Worm (Caenorhabditis elegans) whole organism, midembryonic: Measurements from ENCODE around the gene syg-2.

Source experiments
- T22C8.4 ChIP-seq: fragments of 200-800 bp; sonication (Bioruptor generic); IDR thresholded peaks from 2 replicates; pipeline ENCODE4 v1.3.6; 2022; ENCODE audit warnings: missing genetic modification characterization, missing compliant biosample characterization
- cog-1 ChIP-seq: sonication (generic microtip); optimal IDR thresholded peaks from 2 replicates; lab custom pipeline; 2016; ENCODE audit warnings: missing genetic modification characterization, missing compliant biosample characterization
- flt-1 ChIP-seq: fragments of 200-800 bp; sonication (Bioruptor generic); IDR thresholded peaks from 2 replicates; pipeline ENCODE4 v1.3.6; 2022; ENCODE audit warnings: missing genetic modification characterization, missing compliant biosample characterization
- klf-2 ChIP-seq: fragments of 200-800 bp; sonication (Bioruptor generic); conservative IDR thresholded peaks from 2 replicates; pipeline ENCODE4 v1.3.6; 2022; ENCODE audit warnings: missing genetic modification reagents, missing genetic modification characterization, missing compliant biosample characterization
- med-1 ChIP-seq: sonication (generic microtip); optimal IDR thresholded peaks from 2 replicates; lab custom pipeline; 2017; ENCODE audit warnings: missing genetic modification characterization, mild to moderate bottlenecking, missing compliant biosample characterization, antibody characterized with exemption, missing genetic modification reagents; ENCODE audit not compliant: insufficient read depth
- ref-1 ChIP-seq: fragments of 200-800 bp; sonication (Bioruptor generic); conservative IDR thresholded peaks from 2 replicates; pipeline ENCODE4 v1.3.6; 2022; ENCODE audit warnings: missing genetic modification reagents, missing genetic modification characterization, missing compliant biosample characterization
- tab-1 ChIP-seq: fragments of 200-800 bp; sonication (Bioruptor generic); IDR thresholded peaks from 2 replicates; pipeline ENCODE4 v1.3.6; 2022; ENCODE audit warnings: missing genetic modification characterization, missing compliant biosample characterization
- ztf-23 ChIP-seq: fragments of 200-800 bp; sonication (Bioruptor generic); IDR thresholded peaks from 2 replicates; pipeline ENCODE4 v1.3.6; 2022; ENCODE audit warnings: missing genetic modification reagents, missing genetic modification characterization, missing compliant biosample characterization
- ztf-29 ChIP-seq: fragments of 200-800 bp; sonication (Bioruptor generic); IDR thresholded peaks from 2 replicates; pipeline ENCODE4 v1.3.6; 2022; ENCODE audit warnings: missing genetic modification reagents, missing genetic modification characterization, missing compliant biosample characterization

Gene syg-2

DNA sequence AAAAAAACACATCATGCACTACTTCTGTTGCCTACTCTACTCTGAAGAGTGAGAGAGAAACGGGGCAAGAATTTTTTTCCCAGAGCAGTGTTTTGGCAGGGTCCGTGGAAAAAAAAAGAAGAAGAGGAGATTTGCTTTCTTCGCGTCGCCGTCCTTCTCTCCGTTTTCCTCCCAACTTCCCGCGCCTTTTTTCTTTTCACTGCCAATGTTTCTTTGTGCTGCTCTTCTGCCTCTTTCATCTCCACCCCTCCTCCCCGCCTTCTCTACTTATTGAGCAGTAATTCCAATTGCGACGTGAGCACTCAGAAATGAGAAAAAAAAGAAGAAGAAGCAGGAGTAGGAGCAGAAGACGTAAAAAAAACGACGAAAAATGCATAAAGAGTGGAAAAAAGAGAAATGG, 14.8 kb upstream of the syg-2 start:
- TF ChIP-seq ztf-29 (GFP tag; lab: Robert Waterston, UW), result no peak
- TF ChIP-seq ztf-23 (GFP tag; lab: Robert Waterston, UW), result 0 out of 2 replicates have a peak, but pooled peaks have one; percentile 20

DNA sequence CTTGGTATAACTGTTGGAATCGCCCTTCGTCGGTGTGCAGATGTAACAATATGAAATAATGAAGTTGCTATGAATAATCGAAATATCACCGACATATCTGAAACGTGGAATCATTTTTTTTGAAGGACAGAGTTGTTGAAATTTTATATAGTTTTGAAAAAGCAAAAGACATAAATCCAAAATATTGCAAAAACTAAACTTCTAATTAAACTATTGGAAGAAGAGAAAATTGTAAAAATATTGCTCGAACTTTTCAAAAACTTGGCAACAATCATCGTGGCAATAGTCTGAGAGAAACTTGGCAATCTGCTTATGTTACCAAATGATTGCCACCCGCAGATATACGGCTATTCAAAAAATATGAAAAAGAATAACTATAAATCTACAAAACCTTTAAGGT, 9.4 kb upstream of the syg-2 start, which contains the start of gene F54E4.4:
F54E4.4 (minus strand) TSS at position 101 of the 400 bp plus-strand sequence.
- TF ChIP-seq ztf-23 (GFP tag; lab: Robert Waterston, UW) (no peak), T22C8.4 (GFP tag; lab: Robert Waterston, UW) (no peak), cog-1 (tag; lab: Kevin White, UChicago) (no peak), tab-1 (GFP tag; lab: Robert Waterston, UW) (no peak), med-1 (GFP tag; lab: Kevin White, UChicago) (no peak), klf-2 (GFP tag; lab: Robert Waterston, UW) (no peak), ztf-29 (GFP tag; lab: Robert Waterston, UW) (no peak), flt-1 (GFP tag; lab: Robert Waterston, UW) (no peak), ref-1 (GFP tag; lab: Robert Waterston, UW) (no peak)

DNA sequence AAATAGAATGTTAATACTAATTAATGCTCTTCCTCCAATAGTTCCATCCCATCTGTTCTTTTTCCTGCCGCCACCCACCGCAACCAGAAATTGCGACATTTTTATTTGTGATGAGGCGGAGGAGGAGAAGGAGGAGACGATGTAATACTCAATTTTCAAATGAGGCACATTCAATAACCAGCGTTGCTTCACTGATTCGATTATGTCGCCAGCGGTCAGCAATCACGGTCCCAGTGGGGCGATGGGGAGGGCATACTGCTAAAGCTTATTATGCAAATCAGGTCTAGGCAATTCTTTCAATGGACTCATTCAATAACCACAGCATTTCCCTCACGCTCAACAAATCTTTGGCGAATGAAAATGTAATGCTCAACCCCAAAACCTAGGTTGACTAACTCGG, 5.5 kb upstream of the syg-2 start:
- TF ChIP-seq ztf-29 (GFP tag; lab: Robert Waterston, UW), result no peak
- no peak for TF ChIP-seq med-1 (GFP tag; lab: Kevin White, UChicago)
- no peak for TF ChIP-seq ztf-23 (GFP tag; lab: Robert Waterston, UW)
- no peak for TF ChIP-seq flt-1 (GFP tag; lab: Robert Waterston, UW)
- TF ChIP-seq ref-1 (GFP tag; lab: Robert Waterston, UW), result no peak

DNA sequence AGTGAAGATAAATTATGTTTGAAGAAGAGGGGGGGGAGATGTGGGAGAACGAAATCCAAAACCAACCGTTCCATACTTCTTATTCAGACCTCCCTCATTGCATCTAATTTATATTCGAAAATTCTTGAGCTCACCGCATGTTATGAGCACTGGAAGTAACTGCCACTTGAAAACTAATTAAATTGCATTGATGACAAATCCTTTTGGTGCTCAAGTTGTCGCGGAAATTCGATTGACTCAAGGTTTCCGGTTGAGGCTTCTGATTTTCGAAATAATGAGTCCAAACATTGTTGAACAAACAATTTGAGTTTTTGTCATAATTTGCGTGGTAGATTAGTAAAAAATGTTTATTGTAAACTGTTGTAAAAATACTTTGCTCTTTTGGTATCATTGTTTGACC, 2.7 kb upstream of the syg-2 start:
- no peak for TF ChIP-seq flt-1 (GFP tag; lab: Robert Waterston, UW)
- no peak for TF ChIP-seq ztf-23 (GFP tag; lab: Robert Waterston, UW)
- no peak for TF ChIP-seq ref-1 (GFP tag; lab: Robert Waterston, UW)
- TF ChIP-seq T22C8.4 (GFP tag; lab: Robert Waterston, UW), result no peak

DNA sequence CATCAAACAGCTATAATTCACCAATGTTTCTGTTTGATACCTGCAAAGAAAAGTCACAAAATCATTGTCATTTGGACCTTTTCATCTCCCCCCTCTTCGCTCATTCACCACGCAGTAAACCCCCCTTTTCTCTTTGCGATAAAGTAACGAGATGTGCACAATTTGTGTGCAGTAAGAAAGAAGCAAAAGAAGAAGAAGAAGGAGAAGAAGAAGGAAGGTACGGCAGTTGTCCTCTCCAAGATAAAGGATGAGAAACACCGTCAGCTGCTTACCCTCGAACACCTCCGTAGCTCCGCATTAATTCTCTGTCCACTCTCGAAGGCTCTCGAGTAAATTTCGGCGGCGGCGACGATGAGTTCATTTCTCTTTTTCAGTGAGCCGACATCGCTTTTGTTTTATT, 1.3 kb upstream of the syg-2 start:
- TF ChIP-seq T22C8.4 (GFP tag; lab: Robert Waterston, UW) (no peak), tab-1 (GFP tag; lab: Robert Waterston, UW) (no peak), med-1 (GFP tag; lab: Kevin White, UChicago) (no peak), ztf-23 (GFP tag; lab: Robert Waterston, UW) (no peak), ref-1 (GFP tag; lab: Robert Waterston, UW) (no peak), cog-1 (tag; lab: Kevin White, UChicago) (no peak), klf-2 (GFP tag; lab: Robert Waterston, UW) (no peak), flt-1 (GFP tag; lab: Robert Waterston, UW) (no peak), ztf-29 (GFP tag; lab: Robert Waterston, UW) (no peak)

DNA sequence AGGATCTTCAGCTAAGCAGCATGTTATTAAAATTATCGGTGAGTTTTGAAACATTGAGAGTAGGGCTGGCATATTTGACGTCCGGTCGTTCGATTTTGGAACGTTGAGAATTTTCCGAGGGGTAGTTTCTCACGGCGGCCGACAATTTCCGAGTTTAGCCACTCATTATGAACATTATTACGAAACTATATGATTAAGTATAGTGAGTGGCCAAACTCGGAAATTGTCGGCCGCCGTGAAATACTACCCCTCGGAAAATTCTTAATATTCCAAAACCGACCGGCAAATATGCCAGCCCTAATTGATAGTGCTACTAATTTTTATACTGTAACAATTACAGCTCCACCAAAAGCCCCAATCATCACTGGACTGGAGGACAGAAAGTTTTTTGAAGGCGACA, 2.7 kb downstream of the syg-2 start:
- TF ChIP-seq T22C8.4 (GFP tag; lab: Robert Waterston, UW) (no peak), ztf-29 (GFP tag; lab: Robert Waterston, UW) (no peak), flt-1 (GFP tag; lab: Robert Waterston, UW) (no peak), klf-2 (GFP tag; lab: Robert Waterston, UW) (no peak), ref-1 (GFP tag; lab: Robert Waterston, UW) (no peak)

DNA sequence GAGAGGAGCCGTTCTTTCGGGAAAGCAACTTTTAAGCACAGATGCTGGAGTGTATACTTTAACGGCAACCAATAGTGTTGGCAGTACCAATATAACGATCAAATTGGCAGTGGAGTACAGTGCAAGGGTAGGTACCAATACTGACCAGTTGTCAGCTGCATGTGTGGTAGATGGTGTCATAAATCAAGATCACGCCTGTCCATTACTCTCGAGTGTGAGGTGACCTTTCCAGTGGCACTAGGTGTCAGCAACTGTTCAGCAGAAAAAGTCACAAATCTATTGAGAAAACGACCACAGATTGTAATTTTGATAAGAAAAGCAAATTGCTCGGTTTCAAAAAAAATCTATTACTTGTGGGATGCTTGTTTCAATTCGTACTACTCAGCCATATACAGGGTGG, 4.7 kb downstream of the syg-2 start:
- TF ChIP-seq ztf-23 (GFP tag; lab: Robert Waterston, UW), result no peak
- TF ChIP-seq flt-1 (GFP tag; lab: Robert Waterston, UW), result no peak
- TF ChIP-seq tab-1 (GFP tag; lab: Robert Waterston, UW), result no peak
- no peak for TF ChIP-seq ztf-29 (GFP tag; lab: Robert Waterston, UW)
- TF ChIP-seq ref-1 (GFP tag; lab: Robert Waterston, UW), result no peak
- no peak for TF ChIP-seq klf-2 (GFP tag; lab: Robert Waterston, UW)
- no peak for TF ChIP-seq T22C8.4 (GFP tag; lab: Robert Waterston, UW)
- no peak for TF ChIP-seq med-1 (GFP tag; lab: Kevin White, UChicago)
- TF ChIP-seq cog-1 (tag; lab: Kevin White, UChicago), result no peak

DNA sequence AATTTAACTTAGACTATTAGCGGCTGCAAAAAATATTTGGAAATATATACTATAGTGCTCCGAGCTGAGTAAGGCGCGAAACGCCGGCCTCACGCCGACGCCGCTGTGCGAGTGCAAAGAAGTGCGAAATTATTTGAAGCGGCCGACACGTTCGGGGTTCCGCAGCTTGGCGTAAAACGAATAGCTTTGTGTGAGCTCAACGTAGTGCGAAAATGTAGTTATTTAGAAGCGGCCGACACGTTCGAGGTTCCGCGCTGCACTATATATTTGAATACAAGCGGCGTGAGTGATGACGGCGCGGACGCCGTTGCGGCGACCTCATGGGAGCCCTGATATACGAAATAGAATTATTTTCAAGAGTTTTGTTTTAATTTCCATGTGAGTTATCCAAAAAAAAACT, 7.2 kb downstream of the syg-2 start:
- no peak for TF ChIP-seq T22C8.4 (GFP tag; lab: Robert Waterston, UW)
- TF ChIP-seq ref-1 (GFP tag; lab: Robert Waterston, UW), result no peak
- TF ChIP-seq cog-1 (tag; lab: Kevin White, UChicago), result no peak
- no peak for TF ChIP-seq ztf-29 (GFP tag; lab: Robert Waterston, UW)
- no peak for TF ChIP-seq tab-1 (GFP tag; lab: Robert Waterston, UW)
- no peak for TF ChIP-seq klf-2 (GFP tag; lab: Robert Waterston, UW)
- no peak for TF ChIP-seq med-1 (GFP tag; lab: Kevin White, UChicago)
- TF ChIP-seq flt-1 (GFP tag; lab: Robert Waterston, UW), result no peak
- no peak for TF ChIP-seq ztf-23 (GFP tag; lab: Robert Waterston, UW)

DNA sequence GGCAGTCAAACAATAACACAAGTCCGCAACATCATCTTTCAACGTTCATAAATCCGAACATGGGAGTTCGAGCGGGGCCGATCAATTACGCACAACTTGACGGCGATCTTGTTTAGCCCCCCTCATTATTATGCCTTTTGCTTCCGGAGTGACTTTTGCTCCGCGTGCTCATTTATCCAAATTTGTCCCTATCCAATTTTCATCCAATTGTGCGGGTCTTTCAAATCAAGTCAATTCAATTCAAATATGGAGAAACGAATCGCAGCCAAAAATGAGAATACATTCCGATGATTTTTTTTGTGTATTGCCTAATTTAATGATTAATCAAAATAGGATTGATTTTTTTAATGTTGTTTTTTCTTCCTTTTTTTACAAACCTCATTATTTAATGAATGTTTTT, 7.7 kb downstream of the syg-2 start:
- TF ChIP-seq ref-1 (GFP tag; lab: Robert Waterston, UW), result no peak
- no peak for TF ChIP-seq med-1 (GFP tag; lab: Kevin White, UChicago)
- no peak for TF ChIP-seq cog-1 (tag; lab: Kevin White, UChicago)
- no peak for TF ChIP-seq T22C8.4 (GFP tag; lab: Robert Waterston, UW)
- TF ChIP-seq tab-1 (GFP tag; lab: Robert Waterston, UW), result no peak
- TF ChIP-seq flt-1 (GFP tag; lab: Robert Waterston, UW), result no peak
- TF ChIP-seq ztf-29 (GFP tag; lab: Robert Waterston, UW), result no peak
- no peak for TF ChIP-seq ztf-23 (GFP tag; lab: Robert Waterston, UW)
- no peak for TF ChIP-seq klf-2 (GFP tag; lab: Robert Waterston, UW)

DNA sequence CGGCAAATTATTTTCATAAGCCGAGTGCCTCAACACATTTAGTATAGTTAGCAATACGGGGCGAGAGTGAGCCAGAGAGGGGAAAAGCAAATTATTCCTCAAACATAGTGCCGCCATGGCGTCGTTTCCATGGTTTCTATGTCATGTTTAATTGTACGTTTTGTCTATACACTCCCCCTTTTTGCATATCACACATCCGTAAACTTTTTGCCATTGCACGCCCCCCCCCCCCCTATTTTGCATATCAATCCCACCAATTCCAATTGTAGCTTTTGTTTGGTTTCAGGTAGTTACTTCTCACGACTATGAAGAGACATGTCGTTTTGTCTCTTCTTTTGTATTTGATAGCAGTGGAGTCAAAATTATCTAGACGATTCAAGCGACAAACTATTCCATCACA, 9.3 kb downstream of the syg-2 start, which contains the start of gene C26G2.2:
C26G2.2 (plus strand) TSS at position 301 of the 400 bp plus-strand sequence.
- TF ChIP-seq cog-1 (tag; lab: Kevin White, UChicago) (no peak), ztf-29 (GFP tag; lab: Robert Waterston, UW) (no peak), flt-1 (GFP tag; lab: Robert Waterston, UW) (no peak), T22C8.4 (GFP tag; lab: Robert Waterston, UW) (no peak), ref-1 (GFP tag; lab: Robert Waterston, UW) (no peak), ztf-23 (GFP tag; lab: Robert Waterston, UW) (no peak), klf-2 (GFP tag; lab: Robert Waterston, UW) (no peak), tab-1 (GFP tag; lab: Robert Waterston, UW) (no peak), med-1 (GFP tag; lab: Kevin White, UChicago) (no peak)
